Worm (Caenorhabditis elegans): Measurements from ENCODE around the gene nhr-229.

ce11 chrIV:17026568-17026967, 3.8 kb downstream of the nhr-229 start:
- TF ChIP-seq tra-4 (tag; optimal IDR thresholded peaks at IDR 0.05) = no peak
- TF ChIP-seq ama-1 (optimal IDR thresholded peaks at IDR 0.05) = no peak
- TF ChIP-seq scrt-1 (GFP tag; IDR thresholded peaks at IDR 0.05) = no peak
- TF ChIP-seq pes-1 (GFP tag; IDR thresholded peaks at IDR 0.05) = no peak
- no peak for TF ChIP-seq flt-1 (GFP tag; IDR thresholded peaks at IDR 0.05)
- no peak for TF ChIP-seq hmg-4 (GFP tag; optimal IDR thresholded peaks at IDR 0.05)
- TF ChIP-seq hmbx-1 (tag; optimal IDR thresholded peaks at IDR 0.05) = no peak
- no peak for TF ChIP-seq ceh-13 (GFP tag; optimal IDR thresholded peaks at IDR 0.05)
- no peak for TF ChIP-seq F13C5.2 (tag; optimal IDR thresholded peaks at IDR 0.05)
